Fruit fly (Drosophila melanogaster) whole organism, embryonic: ENCODE measurements around the gene Ufsp2.

Source experiments
- ATbp ChIP-seq: fragments of 200-800 bp; sonication (Bioruptor generic); optimal IDR thresholded peaks from 2 replicates; lab custom pipeline; 2017; ENCODE audit warnings: missing biosample characterization, mild to moderate bottlenecking, missing genetic modification characterization, missing genetic modification reagents
- Ada2b ChIP-seq: fragments of 200-800 bp; sonication (Bioruptor generic); IDR thresholded peaks from 2 replicates; pipeline ENCODE4 v1.3.6; 2022; ENCODE audit warnings: missing biosample characterization, missing genetic modification characterization
- CG11093 ChIP-seq: fragments of 200-800 bp; sonication (Bioruptor generic); IDR thresholded peaks from 3 replicates; pipeline ENCODE4 v1.3.6; 2022; ENCODE audit warnings: missing biosample characterization, missing genetic modification characterization
- CG1233 ChIP-seq: fragments of 200-800 bp; sonication (Bioruptor generic); optimal IDR thresholded peaks from 4 replicates; lab custom pipeline; 2018; ENCODE audit warnings: missing biosample characterization, mild to moderate bottlenecking, missing genetic modification characterization
- CG15073 ChIP-seq: fragments of 200-800 bp; sonication (Bioruptor generic); optimal IDR thresholded peaks from 2 replicates; lab custom pipeline; 2016; ENCODE audit warnings: missing biosample characterization, missing genetic modification characterization
- CG1529 ChIP-seq: fragments of 200-800 bp; sonication (Bioruptor generic); optimal IDR thresholded peaks from 3 replicates; lab custom pipeline; 2018; ENCODE audit warnings: missing biosample characterization, missing genetic modification characterization
- CG1603 ChIP-seq: fragments of 200-800 bp; sonication (Bioruptor generic); optimal IDR thresholded peaks from 2 replicates; lab custom pipeline; 2019; ENCODE audit warnings: missing biosample characterization, mild to moderate bottlenecking, missing genetic modification characterization, moderate library complexity
- CG17829 ChIP-seq: fragments of 200-800 bp; optimal IDR thresholded peaks from 2 replicates; lab custom pipeline; 2019; ENCODE audit warnings: missing biosample characterization, mild to moderate bottlenecking, missing genetic modification characterization, moderate library complexity
- CG30020 ChIP-seq: fragments of 200-800 bp; optimal IDR thresholded peaks from 2 replicates; lab custom pipeline; 2019; ENCODE audit warnings: missing biosample characterization, mild to moderate bottlenecking, missing genetic modification characterization, moderate library complexity
- CG31365 ChIP-seq: fragments of 200-800 bp; sonication (Bioruptor generic); optimal IDR thresholded peaks from 2 replicates; lab custom pipeline; 2018; ENCODE audit warnings: missing biosample characterization, mild to moderate bottlenecking, missing genetic modification characterization
- CG33213 ChIP-seq: fragments of 200-800 bp; sonication (Bioruptor generic); optimal IDR thresholded peaks from 3 replicates; lab custom pipeline; 2016; ENCODE audit warnings: missing biosample characterization, missing genetic modification characterization
- CG33557 ChIP-seq: fragments of 200-800 bp; sonication (Bioruptor generic); optimal IDR thresholded peaks from 2 replicates; lab custom pipeline; 2019; ENCODE audit warnings: missing biosample characterization, mild to moderate bottlenecking, missing genetic modification characterization, moderate library complexity
- CG34376 ChIP-seq: fragments of 200-800 bp; sonication (Bioruptor generic); optimal IDR thresholded peaks from 2 replicates; lab custom pipeline; 2018; ENCODE audit warnings: missing biosample characterization, mild to moderate bottlenecking, missing genetic modification characterization
- CG3995 ChIP-seq: fragments of 200-800 bp; sonication (Bioruptor generic); optimal IDR thresholded peaks from 3 replicates; lab custom pipeline; 2016; ENCODE audit warnings: missing biosample characterization, missing genetic modification characterization
- CG4707 ChIP-seq: fragments of 200-800 bp; sonication (Bioruptor generic); optimal IDR thresholded peaks from 2 replicates; lab custom pipeline; 2018; ENCODE audit warnings: missing biosample characterization, mild to moderate bottlenecking, missing genetic modification characterization, moderate library complexity
- CG4820 ChIP-seq: fragments of 200-800 bp; sonication (Bioruptor generic); optimal IDR thresholded peaks from 3 replicates; lab custom pipeline; 2016; ENCODE audit warnings: missing biosample characterization, missing genetic modification characterization
- CG6175 ChIP-seq: fragments of 200-800 bp; sonication (Bioruptor generic); IDR thresholded peaks from 3 replicates; pipeline ENCODE4 v1.3.6; 2022; ENCODE audit warnings: missing biosample characterization, missing genetic modification characterization
- CG6272 ChIP-seq: fragments of 200-800 bp; sonication (Bioruptor generic); IDR thresholded peaks from 2 replicates; pipeline ENCODE4 v1.3.6; 2022; ENCODE audit warnings: missing biosample characterization, missing genetic modification characterization
- CG7556 ChIP-seq: fragments of 200-800 bp; sonication (Bioruptor generic); optimal IDR thresholded peaks from 2 replicates; lab custom pipeline; 2017; ENCODE audit warnings: missing biosample characterization, mild to moderate bottlenecking, missing genetic modification characterization
- CG8089 ChIP-seq: fragments of 200-800 bp; sonication (Bioruptor generic); optimal IDR thresholded peaks from 3 replicates; lab custom pipeline; 2016; ENCODE audit warnings: missing biosample characterization, missing genetic modification characterization
- CG8388 ChIP-seq: fragments of 200-800 bp; sonication (Bioruptor generic); optimal IDR thresholded peaks from 2 replicates; lab custom pipeline; 2019; ENCODE audit warnings: missing biosample characterization, mild to moderate bottlenecking, missing genetic modification characterization, moderate library complexity
- CG9437 ChIP-seq: fragments of 200-800 bp; sonication (Bioruptor generic); optimal IDR thresholded peaks from 2 replicates; lab custom pipeline; 2018; ENCODE audit warnings: missing biosample characterization, mild to moderate bottlenecking, missing genetic modification characterization
- Dfd ChIP-seq, 2 experiments: fragments of >200 bp; optimal IDR thresholded peaks; 2 replicates each; lab custom pipeline; 2017; ENCODE audit warnings: missing biosample characterization in 2 of 2, missing genetic modification characterization in 2 of 2
- Doc3 ChIP-seq: fragments of 200-800 bp; sonication (Bioruptor generic); IDR thresholded peaks from 3 replicates; pipeline ENCODE4 v1.3.6; 2022; ENCODE audit warnings: missing biosample characterization, missing genetic modification characterization; ENCODE audit not compliant: partially characterized antibody
- Dp ChIP-seq: fragments of 200-800 bp; sonication (Bioruptor generic); optimal IDR thresholded peaks from 2 replicates; lab custom pipeline; 2018; ENCODE audit warnings: missing biosample characterization, mild to moderate bottlenecking, missing genetic modification characterization, moderate library complexity
- Dref ChIP-seq: fragments of 200-800 bp; sonication (Bioruptor generic); IDR thresholded peaks from 2 replicates; pipeline ENCODE4 v1.3.6; 2022; ENCODE audit warnings: missing biosample characterization, missing genetic modification characterization
- Kr ChIP-seq: fragments of 200-800 bp; sonication (Bioruptor generic); optimal IDR thresholded peaks from 2 replicates; lab custom pipeline; 2017; ENCODE audit warnings: missing biosample characterization, mild to moderate bottlenecking, missing genetic modification characterization
- NFAT ChIP-seq: fragments of 200-800 bp; sonication (Bioruptor generic); IDR thresholded peaks from 2 replicates; pipeline ENCODE4 v1.3.6; 2022; ENCODE audit warnings: missing biosample characterization, missing genetic modification characterization
- Pdp1 ChIP-seq, 2 experiments: fragments of 200-800 bp; sonication (Bioruptor generic); optimal IDR thresholded peaks; 3 replicates each; lab custom pipeline; 2016; ENCODE audit warnings: missing biosample characterization in 2 of 2, missing genetic modification characterization in 2 of 2, mild to moderate bottlenecking in 1 of 2, moderate library complexity in 1 of 2
- Sox100B ChIP-seq: fragments of 200-800 bp; sonication (Bioruptor generic); optimal IDR thresholded peaks from 3 replicates; lab custom pipeline; 2018; ENCODE audit warnings: missing biosample characterization, mild to moderate bottlenecking, missing genetic modification characterization
- YL-1 ChIP-seq: fragments of 200-800 bp; sonication (Bioruptor generic); optimal IDR thresholded peaks from 3 replicates; lab custom pipeline; 2017; ENCODE audit warnings: missing biosample characterization, mild to moderate bottlenecking, missing genetic modification characterization
- ab ChIP-seq: fragments of 200-800 bp; sonication (Bioruptor generic); optimal IDR thresholded peaks from 2 replicates; lab custom pipeline; 2016; ENCODE audit warnings: missing biosample characterization, missing genetic modification characterization
- bab2 ChIP-seq: fragments of 200-800 bp; sonication (Bioruptor generic); optimal IDR thresholded peaks from 2 replicates; lab custom pipeline; 2016; ENCODE audit warnings: missing biosample characterization, missing genetic modification characterization
- chif ChIP-seq, 2 experiments: fragments of 200-800 bp; sonication (Bioruptor generic); optimal IDR thresholded peaks; 3 replicates each; lab custom pipeline; 2016; ENCODE audit warnings: missing biosample characterization in 2 of 2, missing genetic modification characterization in 2 of 2
- danr ChIP-seq: fragments of 200-800 bp; sonication (Bioruptor generic); IDR thresholded peaks from 2 replicates; pipeline ENCODE4 v1.3.6; 2022; ENCODE audit warnings: missing biosample characterization, missing genetic modification characterization
- en ChIP-seq: fragments of 200-800 bp; sonication (Bioruptor generic); optimal IDR thresholded peaks from 2 replicates; lab custom pipeline; 2016; ENCODE audit warnings: missing biosample characterization, missing genetic modification characterization
- ftz-f1 ChIP-seq: fragments of 200-800 bp; sonication (Bioruptor generic); optimal IDR thresholded peaks from 2 replicates; lab custom pipeline; 2016; ENCODE audit warnings: missing biosample characterization, missing genetic modification characterization
- gfzf ChIP-seq: fragments of 200-800 bp; sonication (Bioruptor generic); optimal IDR thresholded peaks from 2 replicates; lab custom pipeline; 2016; ENCODE audit warnings: missing biosample characterization, mild to moderate bottlenecking, missing genetic modification characterization, moderate library complexity
- grn ChIP-seq: fragments of 200-800 bp; sonication (Bioruptor generic); optimal IDR thresholded peaks from 3 replicates; lab custom pipeline; 2017; ENCODE audit warnings: missing biosample characterization, missing genetic modification characterization
- mld ChIP-seq: fragments of 200-800 bp; sonication (Bioruptor generic); IDR thresholded peaks from 3 replicates; pipeline ENCODE4 v1.3.6; 2022; ENCODE audit warnings: missing biosample characterization, missing genetic modification characterization; ENCODE audit not compliant: partially characterized antibody
- nau ChIP-seq: fragments of 200-800 bp; sonication (Bioruptor generic); optimal IDR thresholded peaks from 3 replicates; lab custom pipeline; 2017; ENCODE audit warnings: missing biosample characterization, mild to moderate bottlenecking, missing genetic modification characterization, missing genetic modification reagents
- rib ChIP-seq: fragments of 200-800 bp; sonication (Bioruptor generic); IDR thresholded peaks from 2 replicates; pipeline ENCODE4 v1.3.6; 2022; ENCODE audit warnings: missing biosample characterization, missing genetic modification characterization
- sd ChIP-seq: fragments of 200-800 bp; sonication (Bioruptor generic); optimal IDR thresholded peaks from 3 replicates; lab custom pipeline; 2018; ENCODE audit warnings: missing biosample characterization, mild to moderate bottlenecking, missing genetic modification characterization, moderate library complexity
- sima ChIP-seq: fragments of 200-800 bp; sonication (Bioruptor generic); optimal IDR thresholded peaks from 2 replicates; lab custom pipeline; 2016; ENCODE audit warnings: missing biosample characterization, missing genetic modification characterization
- slou ChIP-seq: fragments of 200-800 bp; sonication (Bioruptor generic); optimal IDR thresholded peaks from 3 replicates; lab custom pipeline; 2016; ENCODE audit warnings: missing biosample characterization, missing genetic modification characterization
- stwl ChIP-seq: fragments of 200-800 bp; sonication (Bioruptor generic); optimal IDR thresholded peaks from 3 replicates; lab custom pipeline; 2018; ENCODE audit warnings: missing biosample characterization, mild to moderate bottlenecking, missing genetic modification characterization, moderate library complexity
- sug ChIP-seq: fragments of 200-800 bp; optimal IDR thresholded peaks from 2 replicates; lab custom pipeline; 2019; ENCODE audit warnings: missing biosample characterization, mild to moderate bottlenecking, missing genetic modification characterization, moderate library complexity
- tna ChIP-seq: fragments of 200-800 bp; sonication (Bioruptor generic); IDR thresholded peaks from 2 replicates; pipeline ENCODE4 v1.3.6; 2022; ENCODE audit warnings: missing biosample characterization, missing genetic modification characterization; ENCODE audit not compliant: partially characterized antibody
- twi ChIP-seq: fragments of 200-800 bp; optimal IDR thresholded peaks from 2 replicates; lab custom pipeline; 2019; ENCODE audit warnings: missing biosample characterization, mild to moderate bottlenecking, missing genetic modification characterization, moderate library complexity
- zf30C ChIP-seq: fragments of 200-800 bp; sonication (Bioruptor generic); optimal IDR thresholded peaks from 3 replicates; lab custom pipeline; 2018; ENCODE audit warnings: missing biosample characterization, mild to moderate bottlenecking, missing genetic modification characterization

Ufsp2 gene

dm6 chr3L:15590803-15591597, 14.6 kb downstream of the Ufsp2 start (continued):
- TF ChIP-seq tna (GFP tag; lab: Robert Waterston, UW) (no peak), YL-1 (GFP tag; lab: Kevin White, UChicago) (no peak), slou (no peak), gfzf (GFP tag; lab: Kevin White, UChicago) (no peak), Dref (no peak), CG1603 (tag; lab: Kevin White, UChicago) (peak; percentile 26), sima (no peak), CG8089 (GFP tag; lab: Kevin White, UChicago) (no peak), CG4820 (GFP tag; lab: Kevin White, UChicago) (no peak), nau (GFP tag; lab: Kevin White, UChicago) (peak; percentile 48), CG15073 (no peak), grn (peak; percentile 24), CG3995 (GFP tag; lab: Kevin White, UChicago) (no peak), CG9437 (GFP tag; lab: Kevin White, UChicago) (no peak), ab (GFP tag; lab: Kevin White, UChicago) (no peak), Ada2b (GFP tag; lab: Robert Waterston, UW) (peak; percentile 24; the same call in 1 of the 2 replicates), Sox100B (GFP tag; lab: Kevin White, UChicago) (peak; percentile 30), danr (GFP tag; lab: Robert Waterston, UW) (peak; percentile 35; the same call in 1 of the 2 replicates), ATbp (GFP tag; lab: Kevin White, UChicago) (peak; percentile 58), CG4707 (GFP tag; lab: Kevin White, UChicago) (no peak), bab2 (peak; percentile 25), CG33213 (GFP tag; lab: Kevin White, UChicago) (no peak), chif (GFP tag; optimal IDR thresholded peaks at IDR 0.05; lab: Kevin White, UChicago) (no peak), CG6272 (GFP tag; lab: Robert Waterston, UW) (no peak), rib (GFP tag; lab: Robert Waterston, UW) (no peak), CG30020 (tag; lab: Kevin White, UChicago) (no peak), twi (tag; lab: Kevin White, UChicago) (no peak), CG7556 (peak; percentile 19), Dfd (GFP tag; optimal IDR thresholded peaks at IDR 0.05; lab: Kevin White, UChicago) (no peak), Dp (GFP tag; lab: Kevin White, UChicago) (no peak), CG34376 (GFP tag; lab: Kevin White, UChicago) (no peak), NFAT (GFP tag; lab: Robert Waterston, UW) (no peak), en (no peak), Kr (GFP tag; lab: Kevin White, UChicago) (no peak), CG17829 (tag; lab: Kevin White, UChicago) (no peak), CG31365 (tag; lab: Kevin White, UChicago) (peak; percentile 9), CG33557 (no peak), Doc3 (GFP tag; lab: Robert Waterston, UW) (no peak), mld (GFP tag; lab: Robert Waterston, UW) (no peak), sd (tag; lab: Kevin White, UChicago) (no peak), CG8388 (no peak), sug (tag; lab: Kevin White, UChicago) (peak; percentile 18), ftz-f1 (GFP tag; lab: Kevin White, UChicago) (no peak), CG1529 (no peak), CG11093 (GFP tag; lab: Robert Waterston, UW) (no peak), zf30C (GFP tag; lab: Kevin White, UChicago) (no peak), CG1233 (GFP tag; lab: Kevin White, UChicago) (peak; percentile 8), stwl (tag; lab: Kevin White, UChicago) (no peak), CG6175 (GFP tag; lab: Robert Waterston, UW) (no peak), Pdp1 (GFP tag; optimal IDR thresholded peaks at IDR 0.05; lab: Kevin White, UChicago) (peak in 1 of 2 experiments; percentile 49)
